Worm (Caenorhabditis elegans) whole organism, L3 larva: ENCODE results near the gene srj-53.

Experiments
- R02D3.7 ChIP-seq: fragments of 150-350 bp; optimal IDR thresholded peaks from 2 replicates; lab custom pipeline; 2014; ENCODE audit warnings: missing biosample characterization, missing genetic modification characterization
- aly-2 ChIP-seq: fragments of 150-350 bp; optimal IDR thresholded peaks from 2 replicates; lab custom pipeline; 2014; ENCODE audit warnings: missing biosample characterization, missing genetic modification characterization
- ceh-16 ChIP-seq: sonication (generic microtip); optimal IDR thresholded peaks from 2 replicates; lab custom pipeline; 2017; ENCODE audit warnings: missing biosample characterization, missing genetic modification characterization
- ceh-28 ChIP-seq: fragments of 150-350 bp; optimal IDR thresholded peaks from 2 replicates; lab custom pipeline; 2014; ENCODE audit warnings: missing biosample characterization, missing genetic modification reagents, missing genetic modification characterization
- ceh-82 ChIP-seq: fragments of 150-350 bp; optimal IDR thresholded peaks from 2 replicates; lab custom pipeline; 2014; ENCODE audit warnings: missing biosample characterization, missing genetic modification characterization
- ceh-9 ChIP-seq: sonication (generic microtip); optimal IDR thresholded peaks from 2 replicates; lab custom pipeline; 2018; ENCODE audit warnings: missing biosample characterization, missing genetic modification characterization
- daf-12 ChIP-seq: fragments of 150-350 bp; optimal IDR thresholded peaks from 2 replicates; lab custom pipeline; 2014; ENCODE audit warnings: missing biosample characterization, missing genetic modification reagents, missing genetic modification characterization
- egl-27 ChIP-seq: sonication (generic microtip); optimal IDR thresholded peaks from 4 replicates; lab custom pipeline; 2017; ENCODE audit warnings: missing biosample characterization, missing genetic modification reagents, missing genetic modification characterization
- egl-5 ChIP-seq: fragments of 150-350 bp; optimal IDR thresholded peaks from 2 replicates; lab custom pipeline; 2017; ENCODE audit warnings: missing biosample characterization, missing genetic modification reagents, missing genetic modification characterization, inconsistent platforms
- elt-1 ChIP-seq: fragments of 150-350 bp; optimal IDR thresholded peaks from 2 replicates; lab custom pipeline; 2014; ENCODE audit warnings: missing biosample characterization, missing genetic modification characterization
- elt-2 ChIP-seq: sonication (generic microtip); optimal IDR thresholded peaks from 2 replicates; lab custom pipeline; 2016; ENCODE audit warnings: missing genetic modification reagents, mild to moderate bottlenecking, missing genetic modification characterization, missing compliant biosample characterization
- elt-3 ChIP-seq, 3 experiments: fragments of 150-350 bp in 1 of 3; sonication (generic microtip) in 2 of 3; optimal IDR thresholded peaks; 2 replicates in 2 of 3; 4 replicates in 1 of 3; lab custom pipeline; 2014 to 2017; ENCODE audit warnings: missing biosample characterization in 3 of 3, missing genetic modification characterization in 3 of 3
- eor-1 ChIP-seq, 2 experiments: fragments of 150-350 bp; optimal IDR thresholded peaks; 2 replicates each; lab custom pipeline; 2014 to 2018; ENCODE audit warnings: missing biosample characterization in 2 of 2, missing genetic modification characterization in 2 of 2
- fkh-10 ChIP-seq: sonication (generic microtip); optimal IDR thresholded peaks from 2 replicates; lab custom pipeline; 2017; ENCODE audit warnings: missing biosample characterization, missing genetic modification reagents, missing genetic modification characterization
- fkh-2 ChIP-seq: fragments of 150-350 bp; optimal IDR thresholded peaks from 2 replicates; lab custom pipeline; 2014; ENCODE audit warnings: missing biosample characterization, missing genetic modification reagents, missing genetic modification characterization
- lin-15B ChIP-seq: fragments of 150-350 bp; optimal IDR thresholded peaks from 2 replicates; lab custom pipeline; 2014; ENCODE audit warnings: missing biosample characterization, missing genetic modification characterization
- lin-39 ChIP-seq: fragments of 150-350 bp; optimal IDR thresholded peaks from 2 replicates; lab custom pipeline; 2018; ENCODE audit warnings: missing biosample characterization, missing genetic modification reagents, missing genetic modification characterization
- lsy-12 ChIP-seq: sonication (generic microtip); optimal IDR thresholded peaks from 2 replicates; lab custom pipeline; 2016; ENCODE audit warnings: mild to moderate bottlenecking, missing genetic modification characterization, missing compliant biosample characterization
- mdl-1 ChIP-seq: fragments of 150-350 bp; optimal IDR thresholded peaks from 2 replicates; lab custom pipeline; 2014; ENCODE audit warnings: missing biosample characterization, missing genetic modification characterization
- mml-1 ChIP-seq: fragments of 150-350 bp; sonication (generic microtip); optimal IDR thresholded peaks from 3 replicates; lab custom pipeline; 2014; ENCODE audit warnings: missing biosample characterization, missing genetic modification characterization
- nfya-1 ChIP-seq: sonication (generic microtip); optimal IDR thresholded peaks from 2 replicates; lab custom pipeline; 2017; ENCODE audit warnings: missing genetic modification characterization, mild to moderate bottlenecking, missing compliant biosample characterization, antibody characterized with exemption, moderate library complexity; ENCODE audit not compliant: insufficient read depth
- nhr-11 ChIP-seq: fragments of 150-350 bp; optimal IDR thresholded peaks from 2 replicates; lab custom pipeline; 2014; ENCODE audit warnings: missing biosample characterization, missing genetic modification characterization
- nhr-23 ChIP-seq: fragments of 150-350 bp; optimal IDR thresholded peaks from 2 replicates; lab custom pipeline; 2014; ENCODE audit warnings: missing biosample characterization, missing genetic modification reagents, missing genetic modification characterization
- nhr-237 ChIP-seq: fragments of 150-350 bp; optimal IDR thresholded peaks from 2 replicates; lab custom pipeline; 2014; ENCODE audit warnings: missing biosample characterization, missing genetic modification characterization
- nhr-25 ChIP-seq: sonication (generic microtip); optimal IDR thresholded peaks from 2 replicates; lab custom pipeline; 2017; ENCODE audit warnings: missing biosample characterization, missing genetic modification characterization
- nhr-28 ChIP-seq: fragments of 150-350 bp; optimal IDR thresholded peaks from 2 replicates; lab custom pipeline; 2014; ENCODE audit warnings: missing biosample characterization, missing genetic modification characterization
- nhr-67 ChIP-seq: fragments of 150-350 bp; optimal IDR thresholded peaks from 2 replicates; lab custom pipeline; 2014; ENCODE audit warnings: missing biosample characterization, missing genetic modification characterization
- nhr-76 ChIP-seq: fragments of 150-350 bp; sonication (generic microtip); optimal IDR thresholded peaks from 5 replicates; lab custom pipeline; 2014; ENCODE audit warnings: missing biosample characterization, missing genetic modification characterization
- pha-4 ChIP-seq: fragments of 150-350 bp; optimal IDR thresholded peaks from 2 replicates; lab custom pipeline; 2014; ENCODE audit warnings: missing biosample characterization, missing genetic modification reagents, missing genetic modification characterization
- pqm-1 ChIP-seq: fragments of 150-350 bp; optimal IDR thresholded peaks from 2 replicates; lab custom pipeline; 2017; ENCODE audit warnings: missing biosample characterization, missing genetic modification characterization, inconsistent platforms
- sea-2 ChIP-seq: fragments of 150-350 bp; sonication (generic microtip); optimal IDR thresholded peaks from 4 replicates; lab custom pipeline; 2014; ENCODE audit warnings: missing biosample characterization, missing genetic modification reagents, missing genetic modification characterization
- skn-1 ChIP-seq: fragments of 150-350 bp; optimal IDR thresholded peaks from 2 replicates; lab custom pipeline; 2014; ENCODE audit warnings: missing biosample characterization, missing genetic modification characterization
- snpc-4 ChIP-seq: fragments of 150-350 bp; optimal IDR thresholded peaks from 2 replicates; lab custom pipeline; 2014; ENCODE audit warnings: missing biosample characterization, missing genetic modification characterization
- tbx-2 ChIP-seq: sonication (generic microtip); optimal IDR thresholded peaks from 2 replicates; lab custom pipeline; 2016; ENCODE audit warnings: mild to moderate bottlenecking, missing genetic modification characterization, missing compliant biosample characterization
- unc-39 ChIP-seq: sonication (generic microtip); optimal IDR thresholded peaks from 4 replicates; lab custom pipeline; 2017; ENCODE audit warnings: missing biosample characterization, missing genetic modification characterization
- unc-62 ChIP-seq: fragments of 150-350 bp; sonication (generic microtip); optimal IDR thresholded peaks from 4 replicates; lab custom pipeline; 2014; ENCODE audit warnings: missing biosample characterization, missing genetic modification reagents, missing genetic modification characterization
- zag-1 ChIP-seq: fragments of 150-350 bp; optimal IDR thresholded peaks from 2 replicates; lab custom pipeline; 2014; ENCODE audit warnings: missing biosample characterization, missing genetic modification characterization
- ztf-4 ChIP-seq: fragments of 150-350 bp; optimal IDR thresholded peaks from 2 replicates; lab custom pipeline; 2014; ENCODE audit warnings: missing biosample characterization, missing genetic modification characterization

The srj-53 gene

ce11 chrV:667459-667858 is 27.1 kb downstream of the srj-53 start, which contains the start of gene nhr-180:
nhr-180 (minus strand) TSS chrV:667510.
- TF ChIP-seq elt-2 (tag; lab: Kevin White, UChicago) (peak; percentile 50), pqm-1 (peak; percentile 16), unc-39 (tag; lab: Kevin White, UChicago) (no peak), nhr-28 (tag; lab: Kevin White, UChicago) (no peak), daf-12 (no peak)
- TF ChIP-seq, all 47 proteins: peak for 2

ce11 chrV:664337-664847 is 30.1 kb downstream of the srj-53 start, which contains the start of the genes F31F4.11 and srh-266:
F31F4.11 (minus strand) TSS chrV:664437.
srh-266 (plus strand) TSS chrV:664797.
- TF ChIP-seq mml-1 (tag; lab: Kevin White, UChicago), result no peak
- TF ChIP-seq pha-4 (tag; lab: Kevin White, UChicago), result no peak
- no peak for TF ChIP-seq pqm-1
- no peak for TF ChIP-seq mdl-1
- TF ChIP-seq nhr-25 (tag; lab: Kevin White, UChicago), result no peak
- no peak for TF ChIP-seq tbx-2 (tag; lab: Kevin White, UChicago)
- no peak for TF ChIP-seq R02D3.7 (tag; lab: Kevin White, UChicago)
- no peak for TF ChIP-seq nhr-237 (tag; lab: Kevin White, UChicago)
- no peak for TF ChIP-seq lin-15B
- TF ChIP-seq elt-1 (tag; lab: Kevin White, UChicago), result no peak
- TF ChIP-seq ztf-4 (tag; lab: Kevin White, UChicago), result no peak
- TF ChIP-seq lin-39 (tag; lab: Kevin White, UChicago), result no peak
- TF ChIP-seq aly-2, result no peak
- TF ChIP-seq lsy-12 (tag; lab: Kevin White, UChicago), result no peak
- TF ChIP-seq ceh-9, result no peak
- no peak for TF ChIP-seq egl-5 (tag; lab: Kevin White, UChicago)
- TF ChIP-seq nhr-28 (tag; lab: Kevin White, UChicago), result no peak
- TF ChIP-seq zag-1, result no peak
- no peak for TF ChIP-seq nhr-67 (tag; lab: Kevin White, UChicago)

- no peak for TF ChIP-seq tbx-2 (tag; lab: Kevin White, UChicago)
- TF ChIP-seq egl-27 (tag; lab: Kevin White, UChicago), result no peak
- no peak for TF ChIP-seq mml-1 (tag; lab: Kevin White, UChicago)
- no peak for TF ChIP-seq R02D3.7 (tag; lab: Kevin White, UChicago)
- no peak for TF ChIP-seq egl-5 (tag; lab: Kevin White, UChicago)
- no peak for TF ChIP-seq elt-3 (tag; optimal IDR thresholded peaks at IDR 0.05; lab: Kevin White, UChicago)
- no peak for TF ChIP-seq nhr-237 (tag; lab: Kevin White, UChicago)
- TF ChIP-seq unc-39 (tag; lab: Kevin White, UChicago), result no peak
- no peak for TF ChIP-seq lsy-12 (tag; lab: Kevin White, UChicago)
- TF ChIP-seq nhr-23 (tag; lab: Kevin White, UChicago), result no peak
- no peak for TF ChIP-seq nfya-1
- TF ChIP-seq eor-1 (tag; optimal IDR thresholded peaks at IDR 0.05; lab: Kevin White, UChicago), result no peak
- TF ChIP-seq daf-12, result no peak
- no peak for TF ChIP-seq mdl-1
- TF ChIP-seq ceh-82 (tag; lab: Kevin White, UChicago), result no peak
- TF ChIP-seq nhr-11, result no peak
- TF ChIP-seq sea-2 (GFP tag; lab: Kevin White, UChicago), result no peak
These were observed 34.3 kb downstream of the srj-53 start, which contains the start of gene F31F4.17 for ce11 chrV:660210-660609. F31F4.17 (minus strand) TSS chrV:660310.

ce11 chrV:657678-658077 is 36.8 kb downstream of the srj-53 start, which contains the start of gene srh-246:
srh-246 (minus strand) TSS chrV:657778.
- TF ChIP-seq nhr-25 (tag; lab: Kevin White, UChicago), result no peak
- no peak for TF ChIP-seq fkh-10
- no peak for TF ChIP-seq unc-62 (GFP tag; lab: Kevin White, UChicago)
- no peak for TF ChIP-seq zag-1
- no peak for TF ChIP-seq skn-1 (tag; lab: Kevin White, UChicago)
- no peak for TF ChIP-seq lin-39 (tag; lab: Kevin White, UChicago)
- TF ChIP-seq ceh-16, result no peak
- no peak for TF ChIP-seq fkh-2
- TF ChIP-seq nhr-28 (tag; lab: Kevin White, UChicago), result no peak
- TF ChIP-seq snpc-4 (tag; lab: Kevin White, UChicago), result no peak
- TF ChIP-seq nhr-11, result no peak
- TF ChIP-seq ceh-82 (tag; lab: Kevin White, UChicago), result no peak
- TF ChIP-seq nhr-76 (tag; lab: Kevin White, UChicago), result no peak
- no peak for TF ChIP-seq ceh-28 (tag; lab: Kevin White, UChicago)
- no peak for TF ChIP-seq nfya-1
- no peak for TF ChIP-seq nhr-23 (tag; lab: Kevin White, UChicago)
